Worm (Caenorhabditis elegans): Measurements from ENCODE around the gene K09D9.14.

ce11 chrV:4035811-4036210 lies 14.1 kb upstream of the K09D9.14 start, which contains the start of gene C49G7.13:
- TF ChIP-seq dpl-1 (GFP tag; optimal IDR thresholded peaks at IDR 0.05), result no peak
- no peak for TF ChIP-seq repo-1 (tag; optimal IDR thresholded peaks at IDR 0.05)
- TF ChIP-seq tbx-9 (tag; optimal IDR thresholded peaks at IDR 0.05; ENCODE audit: borderline replicate concordance), result no peak
- no peak for TF ChIP-seq T26A5.8 (tag; optimal IDR thresholded peaks at IDR 0.05)
- TF ChIP-seq ztf-18 (tag; optimal IDR thresholded peaks at IDR 0.05), result no peak
- TF ChIP-seq B0261.1 (tag; optimal IDR thresholded peaks at IDR 0.05), result no peak
- no peak for TF ChIP-seq F57A8.1 (GFP tag; optimal IDR thresholded peaks at IDR 0.05)
- TF ChIP-seq bed-2 (GFP tag; IDR thresholded peaks at IDR 0.05), result no peak
- TF ChIP-seq snpc-4 (GFP tag; optimal IDR thresholded peaks at IDR 0.05), result no peak
- TF ChIP-seq snpc-4 (tag; optimal IDR thresholded peaks at IDR 0.05), result no peak
- TF ChIP-seq F10E7.11 (tag; optimal IDR thresholded peaks at IDR 0.05), result no peak
- TF ChIP-seq mes-4 (tag; optimal IDR thresholded peaks at IDR 0.05), result no peak
- TF ChIP-seq Y53F4B.3 (GFP tag; IDR thresholded peaks at IDR 0.05), result no peak
- TF ChIP-seq ekl-4 (GFP tag; IDR thresholded peaks at IDR 0.05), result no peak
- no peak for TF ChIP-seq rec-8 (tag; optimal IDR thresholded peaks at IDR 0.05)

Measured in whole organism, young adult.